Worm (Caenorhabditis elegans) whole organism, L2 larva: ENCODE data around the gene str-143.

ENCODE experiments used
- C34F6.9 ChIP-seq: fragments of 150-350 bp; optimal IDR thresholded peaks from 2 replicates; lab custom pipeline; 2014; ENCODE audit warnings: missing biosample characterization, missing genetic modification characterization
- F13H6.1 ChIP-seq: sonication (generic microtip); optimal IDR thresholded peaks from 2 replicates; lab custom pipeline; 2016; ENCODE audit warnings: missing genetic modification characterization, missing compliant biosample characterization
- R02D3.7 ChIP-seq: fragments of 150-350 bp; optimal IDR thresholded peaks from 2 replicates; lab custom pipeline; 2014; ENCODE audit warnings: missing biosample characterization, missing genetic modification characterization
- ZK546.5 ChIP-seq: sonication (generic microtip); optimal IDR thresholded peaks from 2 replicates; lab custom pipeline; 2017; ENCODE audit warnings: missing biosample characterization, missing genetic modification characterization
- aly-2 ChIP-seq: fragments of 150-350 bp; optimal IDR thresholded peaks from 2 replicates; lab custom pipeline; 2014; ENCODE audit warnings: missing biosample characterization, missing genetic modification characterization
- ama-1 ChIP-seq: fragments of 150-350 bp; optimal IDR thresholded peaks from 2 replicates; lab custom pipeline; 2018; ENCODE audit warnings: inconsistent platforms
- blmp-1 ChIP-seq: sonication (generic microtip); optimal IDR thresholded peaks from 2 replicates; lab custom pipeline; 2017; ENCODE audit warnings: missing genetic modification characterization, mild to moderate bottlenecking, missing compliant biosample characterization, antibody characterized with exemption, moderate library complexity; ENCODE audit not compliant: insufficient read depth
- ceh-82 ChIP-seq: fragments of 150-350 bp; optimal IDR thresholded peaks from 2 replicates; lab custom pipeline; 2014; ENCODE audit warnings: missing biosample characterization, missing genetic modification characterization
- dmd-4 ChIP-seq: sonication (generic microtip); optimal IDR thresholded peaks from 2 replicates; lab custom pipeline; 2017; ENCODE audit warnings: missing biosample characterization, missing genetic modification characterization
- egl-27 ChIP-seq: sonication (generic microtip); optimal IDR thresholded peaks from 3 replicates; lab custom pipeline; 2017; ENCODE audit warnings: missing biosample characterization, missing genetic modification reagents, missing genetic modification characterization
- elt-1 ChIP-seq: fragments of 150-350 bp; optimal IDR thresholded peaks from 2 replicates; lab custom pipeline; 2014; ENCODE audit warnings: missing biosample characterization, missing genetic modification characterization
- fos-1 ChIP-seq: fragments of 150-350 bp; optimal IDR thresholded peaks from 2 replicates; lab custom pipeline; 2014; ENCODE audit warnings: missing biosample characterization, missing genetic modification characterization
- gmeb-1 ChIP-seq: fragments of 150-350 bp; optimal IDR thresholded peaks from 2 replicates; lab custom pipeline; 2014; ENCODE audit warnings: missing biosample characterization, missing genetic modification characterization
- lin-13 ChIP-seq: fragments of 150-350 bp; optimal IDR thresholded peaks from 2 replicates; lab custom pipeline; 2014; ENCODE audit warnings: missing biosample characterization, missing genetic modification reagents, missing genetic modification characterization
- lin-39 ChIP-seq: fragments of 150-350 bp; optimal IDR thresholded peaks from 2 replicates; lab custom pipeline; 2014; ENCODE audit warnings: missing biosample characterization, missing genetic modification reagents, missing genetic modification characterization
- lsy-2 ChIP-seq, 2 experiments: fragments of 150-350 bp in 1 of 2; sonication (generic microtip) in 1 of 2; optimal IDR thresholded peaks; 2 replicates each; lab custom pipeline; 2014 to 2017; ENCODE audit warnings: missing biosample characterization in 2 of 2, missing genetic modification characterization in 2 of 2
- mab-5 ChIP-seq: fragments of 150-350 bp; optimal IDR thresholded peaks from 2 replicates; lab custom pipeline; 2014; ENCODE audit warnings: missing biosample characterization, missing genetic modification characterization
- mbf-1 ChIP-seq: sonication (generic microtip); optimal IDR thresholded peaks from 2 replicates; lab custom pipeline; 2017; ENCODE audit warnings: missing biosample characterization, missing genetic modification characterization
- nhr-10 ChIP-seq: sonication (generic microtip); optimal IDR thresholded peaks from 2 replicates; lab custom pipeline; 2017; ENCODE audit warnings: missing biosample characterization, missing genetic modification characterization
- nhr-11 ChIP-seq: fragments of 150-350 bp; optimal IDR thresholded peaks from 2 replicates; lab custom pipeline; 2014; ENCODE audit warnings: missing biosample characterization, missing genetic modification characterization
- nhr-12 ChIP-seq: fragments of 150-350 bp; optimal IDR thresholded peaks from 2 replicates; lab custom pipeline; 2014; ENCODE audit warnings: missing biosample characterization, missing genetic modification characterization
- nhr-129 ChIP-seq: fragments of 150-350 bp; optimal IDR thresholded peaks from 2 replicates; lab custom pipeline; 2014; ENCODE audit warnings: missing biosample characterization, missing genetic modification characterization
- nhr-21 ChIP-seq: fragments of 150-350 bp; optimal IDR thresholded peaks from 2 replicates; lab custom pipeline; 2014; ENCODE audit warnings: missing biosample characterization, missing genetic modification characterization
- nhr-23 ChIP-seq: fragments of 150-350 bp; optimal IDR thresholded peaks from 2 replicates; lab custom pipeline; 2014; ENCODE audit warnings: missing biosample characterization, missing genetic modification reagents, missing genetic modification characterization
- nhr-25 ChIP-seq: fragments of 150-350 bp; sonication (generic microtip); optimal IDR thresholded peaks from 3 replicates; lab custom pipeline; 2014; ENCODE audit warnings: missing biosample characterization, missing genetic modification characterization
- nhr-6 ChIP-seq: fragments of 150-350 bp; optimal IDR thresholded peaks from 2 replicates; lab custom pipeline; 2014; ENCODE audit warnings: missing biosample characterization, missing genetic modification characterization
- nhr-77 ChIP-seq: fragments of 150-350 bp; optimal IDR thresholded peaks from 2 replicates; lab custom pipeline; 2014; ENCODE audit warnings: missing biosample characterization, missing genetic modification characterization
- peb-1 ChIP-seq: fragments of 150-350 bp; optimal IDR thresholded peaks from 2 replicates; lab custom pipeline; 2014; ENCODE audit warnings: missing biosample characterization, missing genetic modification characterization
- sem-4 ChIP-seq: fragments of 150-350 bp; optimal IDR thresholded peaks from 2 replicates; lab custom pipeline; 2014; ENCODE audit warnings: missing biosample characterization, missing genetic modification reagents, missing genetic modification characterization
- skn-1 ChIP-seq: sonication (generic microtip); optimal IDR thresholded peaks from 2 replicates; lab custom pipeline; 2017; ENCODE audit warnings: missing biosample characterization, missing genetic modification characterization
- sma-3 ChIP-seq: sonication (generic microtip); optimal IDR thresholded peaks from 2 replicates; lab custom pipeline; 2016; ENCODE audit warnings: missing genetic modification reagents, missing genetic modification characterization, missing compliant biosample characterization
- sma-9 ChIP-seq, 2 experiments: fragments of 150-350 bp in 1 of 2; sonication (generic microtip) in 1 of 2; optimal IDR thresholded peaks; 2 replicates each; lab custom pipeline; 2014 to 2016; ENCODE audit warnings: missing genetic modification characterization in 2 of 2, mild to moderate bottlenecking in 1 of 2, missing biosample characterization in 1 of 2, missing compliant biosample characterization in 1 of 2, missing genetic modification reagents in 1 of 2, moderate library complexity in 1 of 2
- snpc-4 ChIP-seq: fragments of 150-350 bp; optimal IDR thresholded peaks from 2 replicates; lab custom pipeline; 2014; ENCODE audit warnings: missing biosample characterization, missing genetic modification characterization
- unc-39 ChIP-seq: fragments of 150-350 bp; optimal IDR thresholded peaks from 2 replicates; lab custom pipeline; 2014; ENCODE audit warnings: missing biosample characterization, missing genetic modification characterization
- unc-55 ChIP-seq: fragments of 150-350 bp; sonication (generic microtip); optimal IDR thresholded peaks from 3 replicates; lab custom pipeline; 2014; ENCODE audit warnings: missing biosample characterization, missing genetic modification reagents, missing genetic modification characterization
- zag-1 ChIP-seq: fragments of 150-350 bp; optimal IDR thresholded peaks from 2 replicates; lab custom pipeline; 2014; ENCODE audit warnings: missing biosample characterization, missing genetic modification characterization
- ztf-1 ChIP-seq: fragments of 200-800 bp; sonication (Bioruptor generic); conservative IDR thresholded peaks from 2 replicates; pipeline ENCODE4 v1.3.6; 2022; ENCODE audit warnings: missing genetic modification characterization, missing compliant biosample characterization
- ztf-11 ChIP-seq: sonication (generic microtip); optimal IDR thresholded peaks from 2 replicates; lab custom pipeline; 2017; ENCODE audit warnings: missing biosample characterization, missing genetic modification characterization
- ztf-4 ChIP-seq: fragments of 150-350 bp; optimal IDR thresholded peaks from 2 replicates; lab custom pipeline; 2014; ENCODE audit warnings: missing biosample characterization, missing genetic modification characterization

Gene str-143

ce11 chrV:8031121-8031520 is 38.4 kb downstream of the str-143 start, which contains the start of gene vars-1 (continued):
- TF ChIP-seq egl-27 (tag; lab: Kevin White, UChicago) (peak; percentile 4), ceh-82 (tag; lab: Kevin White, UChicago) (no peak), ZK546.5 (tag; lab: Kevin White, UChicago) (no peak), nhr-6 (tag; lab: Kevin White, UChicago) (no peak), fos-1 (tag; lab: Kevin White, UChicago) (no peak), skn-1 (no peak), sem-4 (tag; lab: Kevin White, UChicago) (no peak), mab-5 (no peak), unc-55 (GFP tag; lab: Kevin White, UChicago) (peak; percentile 64), F13H6.1 (tag; lab: Kevin White, UChicago) (no peak)

DNA sequence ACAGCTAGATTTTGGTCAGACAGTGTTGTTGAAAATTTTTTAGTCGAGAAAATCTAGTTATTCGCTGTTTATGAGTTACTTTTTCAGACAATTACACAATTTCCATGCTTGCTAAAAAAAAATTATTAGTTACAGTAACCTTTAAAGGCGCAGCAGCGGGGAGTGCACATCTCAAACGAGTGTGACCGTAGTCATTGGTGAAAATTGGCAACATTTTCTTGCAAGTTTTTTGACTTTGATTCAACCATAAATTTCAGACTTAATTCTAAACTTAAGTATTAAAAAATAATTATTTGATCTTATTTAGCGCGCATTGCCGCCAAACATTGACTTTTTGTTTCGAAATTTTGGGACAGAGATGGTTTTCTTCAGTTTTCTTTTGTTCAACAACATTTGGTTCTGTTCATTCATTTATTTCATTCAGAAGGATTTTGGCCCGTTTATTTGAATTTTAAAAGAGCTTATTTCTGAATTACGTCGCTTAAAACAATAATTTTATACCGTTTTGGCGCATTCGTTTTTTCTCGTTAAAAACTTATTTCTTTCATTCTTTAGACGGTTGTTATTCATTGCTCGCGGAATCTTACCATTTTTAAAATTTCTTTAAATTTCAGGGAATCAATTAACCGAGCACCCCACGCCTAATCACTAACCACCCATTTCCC is 40.6 kb downstream of the str-143 start, which contains the start of gene oma-2:
Gene oma-2, plus strand, starts transcription at position 615 of the 665 bp plus-strand sequence.
- TF ChIP-seq nhr-25 (tag; lab: Kevin White, UChicago) (no peak), zag-1 (no peak), nhr-10 (no peak), ama-1 (lab: Kevin White, UChicago) (no peak), gmeb-1 (no peak), aly-2 (tag; lab: Kevin White, UChicago) (no peak), R02D3.7 (no peak)

DNA sequence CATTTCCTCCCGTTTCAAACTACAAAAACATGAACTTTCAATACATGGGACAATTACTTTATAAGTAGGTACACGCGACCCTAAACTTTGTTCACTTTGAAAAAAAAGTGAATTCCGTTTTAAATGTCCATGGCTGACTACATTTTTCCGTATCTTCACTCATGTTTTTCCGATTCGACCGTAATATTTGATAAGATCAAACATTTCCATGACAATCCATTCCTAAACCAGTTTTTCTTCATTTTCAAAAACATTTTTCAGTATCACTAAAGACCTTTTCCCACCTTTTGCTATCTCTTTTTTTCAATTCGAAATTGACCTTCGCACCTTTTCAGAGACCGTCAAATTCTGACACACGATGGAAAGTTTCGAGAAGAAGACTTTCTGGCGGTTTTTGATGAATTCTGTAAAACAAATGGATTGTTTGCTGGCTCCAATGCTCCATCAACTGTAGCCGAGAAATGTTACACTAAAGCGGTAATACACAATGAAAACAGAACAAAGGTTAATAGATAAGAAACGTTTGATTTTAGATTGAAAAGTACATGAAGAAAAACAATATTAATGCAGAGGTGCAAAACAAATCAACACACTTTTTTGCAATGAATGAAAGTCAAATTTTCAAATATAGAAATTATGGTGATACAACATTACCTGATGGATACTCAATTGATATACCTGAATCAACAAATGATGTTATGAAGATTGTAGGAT is 42.0 kb downstream of the str-143 start:
- TF ChIP-seq F13H6.1 (tag; lab: Kevin White, UChicago) (no peak), nhr-11 (tag; lab: Kevin White, UChicago) (no peak), lin-39 (no peak), sma-3 (peak; percentile 18), mab-5 (no peak), elt-1 (no peak), ztf-11 (tag; lab: Kevin White, UChicago) (no peak), nhr-129 (tag; lab: Kevin White, UChicago) (no peak), nhr-12 (tag; lab: Kevin White, UChicago) (no peak), nhr-23 (tag; lab: Kevin White, UChicago) (no peak), skn-1 (no peak), unc-39 (tag; lab: Kevin White, UChicago) (no peak), lsy-2 (tag; optimal IDR thresholded peaks at IDR 0.05; lab: Kevin White, UChicago) (no peak), lin-13 (GFP tag; lab: Kevin White, UChicago) (no peak), ama-1 (lab: Kevin White, UChicago) (no peak), nhr-77 (no peak), dmd-4 (no peak), ztf-4 (tag; lab: Kevin White, UChicago) (no peak), ceh-82 (tag; lab: Kevin White, UChicago) (no peak), snpc-4 (tag; lab: Kevin White, UChicago) (no peak), mbf-1 (tag; lab: Kevin White, UChicago) (no peak), peb-1 (tag; lab: Kevin White, UChicago) (no peak), C34F6.9 (no peak), nhr-25 (tag; lab: Kevin White, UChicago) (peak; percentile 56), blmp-1 (tag; lab: Kevin White, UChicago) (peak; percentile 42), sma-9 (GFP tag; optimal IDR thresholded peaks at IDR 0.05; lab: Kevin White, UChicago) (peak; percentile 70), sma-9 (tag; optimal IDR thresholded peaks at IDR 0.05; lab: Kevin White, UChicago) (no peak), ztf-1 (no peak), nhr-21 (tag; lab: Kevin White, UChicago) (no peak)
